Fruit fly (Drosophila melanogaster): ENCODE data around the gene verm.

DNA sequence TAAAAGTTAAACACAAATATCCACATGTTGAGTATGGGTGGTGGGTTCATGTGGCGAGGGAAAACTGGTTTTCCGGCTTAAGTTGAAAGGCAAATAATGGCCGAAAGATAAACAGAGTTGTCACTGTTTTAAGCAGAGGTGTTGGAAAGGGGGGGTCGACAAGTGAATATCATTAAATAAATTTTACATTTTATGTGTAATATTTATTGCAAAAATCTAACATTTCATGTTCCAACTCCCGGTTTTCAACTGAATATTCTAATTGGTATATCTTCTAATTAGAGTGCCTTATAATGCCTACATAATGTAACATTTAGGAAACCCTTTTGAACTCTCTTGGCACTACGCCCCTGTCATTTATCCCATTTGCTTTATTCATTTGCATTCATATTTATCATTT, 39.1 kb downstream of the verm start:
- TF ChIP-seq Sox14 (GFP tag; optimal IDR thresholded peaks at IDR 0.05) (no peak), CG10631 (GFP tag; optimal IDR thresholded peaks at IDR 0.05) (no peak), CG15336 (GFP tag; IDR thresholded peaks at IDR 0.05) (no peak), Sox102F (GFP tag; optimal IDR thresholded peaks at IDR 0.05) (no peak), topi (GFP tag; optimal IDR thresholded peaks at IDR 0.05) (no peak), eg (GFP tag; IDR thresholded peaks at IDR 0.05) (no peak), net (GFP tag; optimal IDR thresholded peaks at IDR 0.05) (no peak), CG6792 (GFP tag; optimal IDR thresholded peaks at IDR 0.05) (no peak), Blimp-1 (GFP tag; optimal IDR thresholded peaks at IDR 0.05) (no peak), fkh (GFP tag; optimal IDR thresholded peaks at IDR 0.05) (peak; percentile 77), CG11294 (GFP tag; IDR thresholded peaks at IDR 0.05) (no peak), CG3919 (GFP tag; optimal IDR thresholded peaks at IDR 0.05) (no peak), Hr4 (GFP tag; optimal IDR thresholded peaks at IDR 0.05) (peak; percentile 19), Hr39 (GFP tag; optimal IDR thresholded peaks at IDR 0.05) (no peak)
